Worm (Caenorhabditis elegans) whole organism, early embryonic: ENCODE data around the gene ugt-18.

Source experiments
- B0310.2 ChIP-seq: sonication (generic microtip); optimal IDR thresholded peaks from 2 replicates; lab custom pipeline; 2016; ENCODE audit warnings: mild to moderate bottlenecking, missing genetic modification characterization, missing compliant biosample characterization
- F13C5.2 ChIP-seq: sonication (generic microtip); optimal IDR thresholded peaks from 2 replicates; lab custom pipeline; 2017; ENCODE audit warnings: mild to moderate bottlenecking, missing genetic modification characterization, inconsistent platforms, missing compliant biosample characterization
- aly-1 ChIP-seq: sonication (generic microtip); optimal IDR thresholded peaks from 2 replicates; lab custom pipeline; 2016; ENCODE audit warnings: missing genetic modification characterization, missing compliant biosample characterization
- ama-1 ChIP-seq: fragments of 150-350 bp; optimal IDR thresholded peaks from 2 replicates; lab custom pipeline; 2014
- ceh-13 ChIP-seq: fragments of 200-800 bp; sonication (Bioruptor generic); optimal IDR thresholded peaks from 2 replicates; lab custom pipeline; 2018; ENCODE audit warnings: mild to moderate bottlenecking, missing genetic modification characterization, missing compliant biosample characterization
- ceh-36 ChIP-seq: sonication (generic microtip); optimal IDR thresholded peaks from 2 replicates; lab custom pipeline; 2016; ENCODE audit warnings: missing genetic modification characterization, inconsistent platforms, missing compliant biosample characterization
- ets-7 ChIP-seq: sonication (generic microtip); optimal IDR thresholded peaks from 2 replicates; lab custom pipeline; 2016; ENCODE audit warnings: missing genotype, missing genetic modification characterization, missing compliant biosample characterization
- flt-1 ChIP-seq: fragments of 200-800 bp; sonication (Bioruptor generic); IDR thresholded peaks from 2 replicates; pipeline ENCODE4 v1.3.6; 2022; ENCODE audit warnings: missing genetic modification characterization, missing compliant biosample characterization
- hmbx-1 ChIP-seq: sonication (generic microtip); optimal IDR thresholded peaks from 2 replicates; lab custom pipeline; 2016; ENCODE audit warnings: mild to moderate bottlenecking, missing genetic modification characterization, missing compliant biosample characterization
- hmg-4 ChIP-seq: fragments of 200-800 bp; sonication (Bioruptor generic); optimal IDR thresholded peaks from 2 replicates; lab custom pipeline; 2018; ENCODE audit warnings: mild to moderate bottlenecking, missing genetic modification characterization, missing compliant biosample characterization
- hnd-1 ChIP-seq: sonication (generic microtip); optimal IDR thresholded peaks from 2 replicates; lab custom pipeline; 2016; ENCODE audit warnings: missing genetic modification characterization, missing compliant biosample characterization
- pes-1 ChIP-seq: fragments of 200-800 bp; sonication (Bioruptor generic); IDR thresholded peaks from 2 replicates; pipeline ENCODE4 v1.3.6; 2022; ENCODE audit warnings: missing genetic modification reagents, missing genetic modification characterization, missing compliant biosample characterization
- scrt-1 ChIP-seq: fragments of 200-800 bp; sonication (Bioruptor generic); IDR thresholded peaks from 2 replicates; pipeline ENCODE4 v1.3.6; 2022; ENCODE audit warnings: missing genetic modification characterization, missing compliant biosample characterization
- sea-1 ChIP-seq: fragments of 200-800 bp; sonication (Bioruptor generic); conservative IDR thresholded peaks from 2 replicates; pipeline ENCODE4 v1.3.6; 2022; ENCODE audit warnings: missing genetic modification characterization, missing compliant biosample characterization
- tbx-11 ChIP-seq: fragments of 200-800 bp; sonication (Bioruptor generic); IDR thresholded peaks from 2 replicates; pipeline ENCODE4 v1.3.6; 2022; ENCODE audit warnings: missing genetic modification characterization, missing compliant biosample characterization
- tbx-37 ChIP-seq: fragments of 200-800 bp; sonication (Bioruptor generic); conservative IDR thresholded peaks from 2 replicates; pipeline ENCODE4 v1.3.6; 2022; ENCODE audit warnings: missing genetic modification reagents, missing genetic modification characterization, missing compliant biosample characterization
- tra-4 ChIP-seq: sonication (generic microtip); optimal IDR thresholded peaks from 2 replicates; lab custom pipeline; 2017; ENCODE audit warnings: missing genetic modification characterization, missing compliant biosample characterization

Gene ugt-18

DNA sequence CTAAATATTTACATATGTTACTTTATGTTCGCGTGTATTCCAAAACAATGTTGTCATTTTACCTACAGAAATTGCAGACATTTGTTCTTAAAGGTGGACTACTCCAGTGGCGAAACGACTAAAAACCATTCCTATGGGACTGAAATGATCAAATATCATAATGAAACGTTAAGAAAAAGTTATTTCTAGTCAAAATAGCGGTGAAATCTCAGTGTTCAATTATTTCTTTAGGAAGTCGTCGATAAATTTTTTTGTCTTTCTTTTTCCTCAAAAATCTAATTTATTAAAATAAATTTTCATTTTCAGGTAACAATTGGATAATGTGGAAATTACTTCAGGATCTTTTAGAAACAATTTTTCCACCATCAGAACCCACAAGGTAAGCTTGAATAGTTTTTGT, 15.3 kb downstream of the ugt-18 start, which contains the start of gene C44H9.4:
C44H9.4 (plus strand) TSS at position 301 of the 400 bp plus-strand sequence.
- TF ChIP-seq hmg-4 (GFP tag; lab: Kevin White, UChicago) = no peak
- TF ChIP-seq pes-1 (GFP tag; lab: Robert Waterston, UW) = no peak
- TF ChIP-seq tbx-37 (GFP tag; lab: Robert Waterston, UW) = no peak
- TF ChIP-seq ets-7 = no peak
- TF ChIP-seq F13C5.2 (tag; lab: Kevin White, UChicago) = no peak
- no peak for TF ChIP-seq sea-1 (GFP tag; lab: Robert Waterston, UW)
- no peak for TF ChIP-seq scrt-1
- no peak for TF ChIP-seq flt-1 (GFP tag; lab: Robert Waterston, UW)
- TF ChIP-seq hnd-1 = no peak
- TF ChIP-seq tra-4 (tag; lab: Kevin White, UChicago) = no peak
- TF ChIP-seq hmbx-1 (tag; lab: Kevin White, UChicago) = no peak
- no peak for TF ChIP-seq aly-1 (tag; lab: Kevin White, UChicago)
- no peak for TF ChIP-seq ceh-13
- no peak for TF ChIP-seq ama-1 (lab: Kevin White, UChicago)
- no peak for TF ChIP-seq B0310.2 (tag; lab: Kevin White, UChicago)
- no peak for TF ChIP-seq tbx-11 (GFP tag; lab: Robert Waterston, UW)
- TF ChIP-seq ceh-36 = no peak

DNA sequence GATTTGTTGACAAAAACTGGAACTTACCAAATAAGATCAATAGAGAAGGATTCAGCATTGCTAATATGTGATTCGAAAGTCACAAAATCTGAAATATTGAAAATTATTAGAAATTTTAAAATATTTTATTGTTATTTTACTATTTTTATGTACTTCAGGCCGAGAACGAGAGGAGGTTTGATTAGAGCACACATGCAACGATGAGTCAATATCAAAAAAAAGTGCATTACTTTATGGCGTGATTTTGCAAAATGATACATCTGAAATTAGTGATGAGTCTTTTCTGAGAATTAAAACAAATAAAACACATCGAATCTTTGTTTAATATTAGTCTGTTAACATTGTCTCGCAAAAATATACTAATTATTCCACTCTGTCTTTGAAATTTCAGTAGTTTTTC, 24.7 kb downstream of the ugt-18 start:
- TF ChIP-seq ceh-13 (no peak), flt-1 (GFP tag; lab: Robert Waterston, UW) (no peak), sea-1 (GFP tag; lab: Robert Waterston, UW) (no peak), ama-1 (lab: Kevin White, UChicago) (no peak), F13C5.2 (tag; lab: Kevin White, UChicago) (no peak), tbx-11 (GFP tag; lab: Robert Waterston, UW) (no peak), scrt-1 (no peak), B0310.2 (tag; lab: Kevin White, UChicago) (no peak), ets-7 (no peak), hmbx-1 (tag; lab: Kevin White, UChicago) (no peak), aly-1 (tag; lab: Kevin White, UChicago) (no peak), pes-1 (GFP tag; lab: Robert Waterston, UW) (no peak), hnd-1 (no peak), ceh-36 (no peak), hmg-4 (GFP tag; lab: Kevin White, UChicago) (no peak), tbx-37 (GFP tag; lab: Robert Waterston, UW) (no peak), tra-4 (tag; lab: Kevin White, UChicago) (no peak)

DNA sequence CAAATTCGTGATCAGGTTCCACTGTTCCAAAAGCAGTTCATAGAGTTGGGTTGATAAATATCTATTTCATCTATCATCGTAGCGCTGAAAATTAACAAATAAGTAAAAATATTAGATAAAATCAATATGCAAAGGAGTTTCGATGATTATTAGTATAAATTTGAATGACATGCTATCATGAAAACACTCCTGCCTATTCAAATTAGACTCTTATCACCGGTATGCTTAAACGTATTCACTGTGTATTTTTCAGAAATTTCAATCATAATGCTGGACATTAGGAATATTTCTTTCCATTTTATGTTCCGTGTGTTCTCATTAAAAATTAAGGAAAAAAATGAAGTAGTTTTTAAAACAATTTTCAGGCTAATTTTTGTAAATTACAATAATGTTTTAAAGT, 25.2 kb downstream of the ugt-18 start, which contains the start of gene C44H9.6:
C44H9.6 (minus strand) TSS at position 101 of the 400 bp plus-strand sequence.
- TF ChIP-seq sea-1 (GFP tag; lab: Robert Waterston, UW) = no peak
- TF ChIP-seq pes-1 (GFP tag; lab: Robert Waterston, UW) = no peak
- TF ChIP-seq hmg-4 (GFP tag; lab: Kevin White, UChicago) = no peak
- no peak for TF ChIP-seq ets-7
- no peak for TF ChIP-seq B0310.2 (tag; lab: Kevin White, UChicago)
- TF ChIP-seq ceh-36 = no peak
- no peak for TF ChIP-seq aly-1 (tag; lab: Kevin White, UChicago)
- no peak for TF ChIP-seq hmbx-1 (tag; lab: Kevin White, UChicago)
- no peak for TF ChIP-seq tbx-11 (GFP tag; lab: Robert Waterston, UW)

DNA sequence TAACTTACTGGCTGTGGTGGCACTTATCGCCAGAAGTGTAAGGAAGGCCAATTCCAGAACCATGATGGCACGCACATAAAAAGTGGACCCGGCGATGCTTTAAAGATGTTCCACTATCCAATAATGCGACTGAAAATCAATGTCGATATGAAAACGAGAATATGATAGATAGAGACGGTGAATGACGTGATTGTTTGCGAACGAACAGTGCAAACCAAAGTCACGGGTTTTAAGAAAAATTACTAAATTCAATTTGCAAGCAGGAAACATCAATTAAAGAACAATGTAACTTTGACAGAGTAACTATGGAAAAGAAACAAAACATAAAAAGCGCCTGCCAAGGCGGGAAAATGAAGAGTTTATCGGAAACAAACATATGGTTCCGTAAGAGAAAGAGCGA, 29.7 kb downstream of the ugt-18 start, which contains the start of gene C44H9.5:
C44H9.5 (minus strand) TSS at position 129 of the 400 bp plus-strand sequence.
- TF ChIP-seq hnd-1 (no peak), ets-7 (no peak), F13C5.2 (tag; lab: Kevin White, UChicago) (no peak), aly-1 (tag; lab: Kevin White, UChicago) (no peak), ama-1 (lab: Kevin White, UChicago) (no peak), tbx-11 (GFP tag; lab: Robert Waterston, UW) (no peak), hmg-4 (GFP tag; lab: Kevin White, UChicago) (no peak), tbx-37 (GFP tag; lab: Robert Waterston, UW) (no peak), scrt-1 (no peak), flt-1 (GFP tag; lab: Robert Waterston, UW) (no peak), hmbx-1 (tag; lab: Kevin White, UChicago) (no peak), tra-4 (tag; lab: Kevin White, UChicago) (no peak)

DNA sequence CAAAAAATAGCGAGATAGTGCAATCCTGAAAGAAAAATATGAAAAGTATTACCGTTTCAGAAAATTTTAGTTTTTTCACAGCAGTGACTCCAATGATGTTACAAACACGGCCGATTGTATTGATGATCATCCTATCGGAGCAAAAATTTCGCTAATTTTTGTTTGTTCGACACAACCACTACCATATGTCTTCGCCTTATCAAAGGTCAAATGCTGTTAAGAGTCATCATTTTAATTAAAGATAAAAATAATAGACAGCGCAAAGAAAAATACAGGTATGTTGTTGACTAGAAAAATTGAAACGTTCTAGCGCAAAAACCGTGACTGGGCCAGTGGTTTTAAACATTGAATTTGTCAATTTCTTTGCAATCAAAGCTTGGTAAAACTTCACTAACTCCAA, 32.3 kb downstream of the ugt-18 start:
- TF ChIP-seq hnd-1 (no peak), ceh-13 (no peak), scrt-1 (no peak), ets-7 (no peak), flt-1 (GFP tag; lab: Robert Waterston, UW) (no peak), ceh-36 (no peak), ama-1 (lab: Kevin White, UChicago) (no peak), aly-1 (tag; lab: Kevin White, UChicago) (no peak), tra-4 (tag; lab: Kevin White, UChicago) (no peak), tbx-37 (GFP tag; lab: Robert Waterston, UW) (no peak)

DNA sequence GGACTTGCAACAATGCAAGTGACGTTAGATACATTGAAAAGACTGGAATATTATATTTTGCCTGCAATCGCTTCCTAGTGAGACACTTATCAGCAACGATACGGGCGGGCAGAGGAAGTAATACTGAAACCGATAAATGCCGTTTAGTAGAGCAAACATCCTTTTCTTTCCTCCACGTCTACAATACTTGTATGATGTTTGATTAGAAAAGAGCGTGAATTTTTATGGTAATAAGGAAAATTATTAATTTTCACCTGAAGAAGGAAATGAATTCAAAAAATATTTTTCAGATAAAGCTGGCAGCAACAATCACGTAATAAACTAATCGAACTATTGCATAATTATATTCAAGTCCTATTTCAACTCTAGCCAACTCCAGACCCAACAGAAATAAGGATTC, 34.7 kb downstream of the ugt-18 start, which contains the start of gene C44H9.7:
C44H9.7 (minus strand) TSS at position 101 of the 400 bp plus-strand sequence.
- TF ChIP-seq tbx-11 (GFP tag; lab: Robert Waterston, UW) (no peak), scrt-1 (no peak), tbx-37 (GFP tag; lab: Robert Waterston, UW) (no peak), hmbx-1 (tag; lab: Kevin White, UChicago) (no peak), flt-1 (GFP tag; lab: Robert Waterston, UW) (no peak), hnd-1 (no peak), B0310.2 (tag; lab: Kevin White, UChicago) (no peak), ets-7 (no peak), hmg-4 (GFP tag; lab: Kevin White, UChicago) (no peak), ceh-36 (no peak)

DNA sequence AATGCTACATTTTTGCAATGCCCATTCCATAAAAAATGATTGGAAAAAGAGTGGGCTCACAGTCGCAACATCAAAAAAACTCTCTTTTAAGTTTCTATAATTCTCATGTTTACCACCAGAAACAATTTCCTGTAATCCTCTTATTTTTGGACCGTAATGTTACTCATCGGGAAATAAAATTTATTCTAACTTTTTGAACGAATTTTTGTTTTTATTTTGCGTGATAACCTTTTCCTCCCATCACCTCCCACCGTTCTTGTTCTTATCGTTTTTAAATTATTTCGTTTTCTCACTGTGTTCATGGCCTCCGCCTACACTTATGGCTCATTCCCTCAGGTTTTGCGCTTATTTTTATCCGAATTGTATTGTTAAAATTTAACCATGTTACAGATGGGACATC, 39.1 kb downstream of the ugt-18 start, which contains the start of gene anp-1:
anp-1 (plus strand) TSS at position 301 of the 400 bp plus-strand sequence.
- TF ChIP-seq hmg-4 (GFP tag; lab: Kevin White, UChicago) = no peak
- TF ChIP-seq pes-1 (GFP tag; lab: Robert Waterston, UW) = no peak
- TF ChIP-seq tbx-37 (GFP tag; lab: Robert Waterston, UW) = no peak
